Fruit fly (Drosophila melanogaster) whole organism, adult: ENCODE results near the gene Pi3K21B.

Experiments
- CG11617 ChIP-seq: fragments of 200-800 bp; sonication (Bioruptor generic); optimal IDR thresholded peaks from 2 replicates; lab custom pipeline; 2017; ENCODE audit warnings: mild to moderate bottlenecking, missing biosample characterization, missing genetic modification reagents, missing genetic modification characterization
- CG12768 ChIP-seq: fragments of 200-800 bp; sonication (Bioruptor generic); optimal IDR thresholded peaks from 2 replicates; lab custom pipeline; 2017; ENCODE audit warnings: missing biosample characterization, missing genetic modification characterization, mild to moderate bottlenecking, moderate library complexity, missing genetic modification reagents
- CG14711 ChIP-seq: fragments of 200-800 bp; sonication (Bioruptor generic); optimal IDR thresholded peaks from 2 replicates; lab custom pipeline; 2018; ENCODE audit warnings: missing biosample characterization, mild to moderate bottlenecking, missing genetic modification characterization, moderate library complexity
- CG1620 ChIP-seq: fragments of 200-800 bp; sonication (Bioruptor generic); optimal IDR thresholded peaks from 2 replicates; lab custom pipeline; 2016; ENCODE audit warnings: missing biosample characterization, missing genetic modification characterization
- CG33017 ChIP-seq: fragments of 200-800 bp; sonication (Bioruptor generic); optimal IDR thresholded peaks from 2 replicates; lab custom pipeline; 2018; ENCODE audit warnings: missing biosample characterization, mild to moderate bottlenecking, missing genetic modification characterization, moderate library complexity
- CG5204 ChIP-seq: fragments of 200-800 bp; sonication (Bioruptor generic); optimal IDR thresholded peaks from 2 replicates; lab custom pipeline; 2016; ENCODE audit warnings: missing biosample characterization, missing genetic modification characterization
- CG7045 ChIP-seq: fragments of 200-800 bp; sonication (Bioruptor generic); optimal IDR thresholded peaks from 2 replicates; lab custom pipeline; 2017; ENCODE audit warnings: missing biosample characterization, mild to moderate bottlenecking, missing genetic modification characterization
- CG7101 ChIP-seq: fragments of 200-800 bp; sonication (Bioruptor generic); optimal IDR thresholded peaks from 2 replicates; lab custom pipeline; 2018; ENCODE audit warnings: missing biosample characterization, mild to moderate bottlenecking, missing genetic modification characterization, moderate library complexity
- Clk ChIP-seq: fragments of 200-800 bp; sonication (Bioruptor generic); optimal IDR thresholded peaks from 2 replicates; lab custom pipeline; 2017; ENCODE audit warnings: missing biosample characterization, missing genetic modification characterization
- Crg-1 ChIP-seq: fragments of 200-800 bp; sonication (Bioruptor generic); optimal IDR thresholded peaks from 2 replicates; lab custom pipeline; 2016; ENCODE audit warnings: missing biosample characterization, missing genetic modification characterization
- Hr96 ChIP-seq: fragments of 200-800 bp; sonication (Bioruptor generic); optimal IDR thresholded peaks from 2 replicates; lab custom pipeline; 2016; ENCODE audit warnings: missing biosample characterization, missing genetic modification characterization
- Mnt ChIP-seq: fragments of 200-800 bp; sonication (Bioruptor generic); optimal IDR thresholded peaks from 2 replicates; lab custom pipeline; 2016; ENCODE audit warnings: missing biosample characterization, mild to moderate bottlenecking, missing genetic modification characterization
- bab1 ChIP-seq: fragments of 200-800 bp; sonication (Bioruptor generic); optimal IDR thresholded peaks from 3 replicates; lab custom pipeline; 2019; ENCODE audit warnings: missing biosample characterization, mild to moderate bottlenecking, missing genetic modification characterization, moderate library complexity
- cic ChIP-seq: fragments of 200-800 bp; sonication (Bioruptor generic); optimal IDR thresholded peaks from 2 replicates; lab custom pipeline; 2017; ENCODE audit warnings: missing biosample characterization, mild to moderate bottlenecking, missing genetic modification characterization, moderate library complexity
- cnc ChIP-seq, 2 experiments: fragments of >200 bp; optimal IDR thresholded peaks; 2 replicates each; lab custom pipeline; 2017
- kay ChIP-seq: fragments of 200-800 bp; sonication (Bioruptor generic); peaks from one replicate; lab custom pipeline; 2016; ENCODE audit warnings: missing biosample characterization, missing genetic modification characterization, borderline replicate concordance
- ovo ChIP-seq: fragments of 200-800 bp; sonication (Bioruptor generic); optimal IDR thresholded peaks from 2 replicates; lab custom pipeline; 2016; ENCODE audit warnings: missing biosample characterization, missing genetic modification characterization
- pad ChIP-seq: fragments of 200-800 bp; sonication (Bioruptor generic); optimal IDR thresholded peaks from 3 replicates; lab custom pipeline; 2017; ENCODE audit warnings: missing biosample characterization, missing genetic modification characterization, mild to moderate bottlenecking, moderate library complexity, missing genetic modification reagents
- tj ChIP-seq: fragments of 200-800 bp; sonication (Bioruptor generic); optimal IDR thresholded peaks from 3 replicates; lab custom pipeline; 2017; ENCODE audit warnings: missing biosample characterization, mild to moderate bottlenecking, missing genetic modification characterization, moderate library complexity
- toe ChIP-seq: fragments of 200-800 bp; sonication (Bioruptor generic); optimal IDR thresholded peaks from 2 replicates; lab custom pipeline; 2016; ENCODE audit warnings: missing biosample characterization, missing genetic modification characterization

The Pi3K21B gene

dm6 chr2L:278134-278533, 19.5 kb upstream of the Pi3K21B start, which contains the start of gene CG17078:
CG17078 (minus strand) TSS chr2L:278234.
- no peak for TF ChIP-seq cic (GFP tag; lab: Kevin White, UChicago)
- TF ChIP-seq CG7045 (GFP tag; lab: Kevin White, UChicago), result no peak
- TF ChIP-seq CG1620 (GFP tag; lab: Kevin White, UChicago), result no peak
- TF ChIP-seq tj, result no peak
- no peak for TF ChIP-seq Mnt (GFP tag; lab: Kevin White, UChicago)
- no peak for TF ChIP-seq CG14711 (tag; lab: Kevin White, UChicago)
- TF ChIP-seq CG5204 (GFP tag; lab: Kevin White, UChicago), result no peak
- no peak for TF ChIP-seq cnc (optimal IDR thresholded peaks at IDR 0.05; lab: Kevin White, UChicago)
- no peak for TF ChIP-seq kay (GFP tag; lab: Kevin White, UChicago)
- TF ChIP-seq Clk (GFP tag; lab: Kevin White, UChicago), result no peak
- no peak for TF ChIP-seq pad (GFP tag; lab: Kevin White, UChicago)
- TF ChIP-seq CG12768 (GFP tag; lab: Kevin White, UChicago), result no peak
- no peak for TF ChIP-seq CG33017 (tag; lab: Kevin White, UChicago)
- TF ChIP-seq Hr96, result no peak
- no peak for TF ChIP-seq CG11617 (GFP tag; lab: Kevin White, UChicago)
- TF ChIP-seq toe (GFP tag; lab: Kevin White, UChicago), result no peak
- TF ChIP-seq Crg-1 (GFP tag; lab: Kevin White, UChicago), result no peak

DNA sequence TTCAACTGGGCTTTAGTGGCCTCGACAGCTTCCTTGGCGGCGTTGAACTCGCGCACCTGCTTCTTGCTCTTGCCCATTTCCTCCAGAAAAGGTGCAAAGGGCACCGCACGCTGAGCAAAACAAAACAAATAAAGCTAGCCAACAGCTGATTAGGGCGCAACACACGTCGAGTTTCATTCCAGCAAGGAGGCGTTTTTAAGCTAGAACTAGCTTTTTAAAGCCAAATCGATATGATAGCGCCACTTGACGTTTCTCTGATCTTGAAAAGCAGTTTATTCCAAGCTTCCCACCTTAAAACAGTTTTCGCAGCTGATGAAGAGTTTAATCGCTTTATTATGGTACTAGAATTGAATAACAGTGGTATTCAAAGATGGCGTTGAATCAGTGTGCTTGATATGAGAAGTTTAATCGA, 14.6 kb upstream of the Pi3K21B start, which contains the start of gene CG11601:
Gene CG11601 (minus strand): TSS at position 199 of the 412 bp plus-strand sequence.
- TF ChIP-seq pad (GFP tag; lab: Kevin White, UChicago), result peak; percentile 19
- peak; percentile 88 for TF ChIP-seq bab1 (GFP tag; lab: Kevin White, UChicago)
- no peak for TF ChIP-seq toe (GFP tag; lab: Kevin White, UChicago)
- peak; percentile 78 for TF ChIP-seq CG12768 (GFP tag; lab: Kevin White, UChicago)
- peak; percentile 36 for TF ChIP-seq CG7101 (tag; lab: Kevin White, UChicago)
- TF ChIP-seq Hr96, result no peak
- TF ChIP-seq cnc (optimal IDR thresholded peaks at IDR 0.05; lab: Kevin White, UChicago), result no peak
- TF ChIP-seq CG11617 (GFP tag; lab: Kevin White, UChicago), result peak; percentile 60
- TF ChIP-seq CG7045 (GFP tag; lab: Kevin White, UChicago), result no peak
- peak; percentile 9 for TF ChIP-seq CG33017 (tag; lab: Kevin White, UChicago)
- peak; percentile 27 for TF ChIP-seq Mnt (GFP tag; lab: Kevin White, UChicago)
- TF ChIP-seq CG14711 (tag; lab: Kevin White, UChicago), result no peak
- peak; percentile 36 for TF ChIP-seq tj
- no peak for TF ChIP-seq CG1620 (GFP tag; lab: Kevin White, UChicago)
- TF ChIP-seq ovo (GFP tag; lab: Kevin White, UChicago), result peak; percentile 46
- no peak for TF ChIP-seq kay (GFP tag; lab: Kevin White, UChicago)
- peak; percentile 25 for TF ChIP-seq cic (GFP tag; lab: Kevin White, UChicago)
- peak; percentile 50 for TF ChIP-seq Crg-1 (GFP tag; lab: Kevin White, UChicago)

DNA sequence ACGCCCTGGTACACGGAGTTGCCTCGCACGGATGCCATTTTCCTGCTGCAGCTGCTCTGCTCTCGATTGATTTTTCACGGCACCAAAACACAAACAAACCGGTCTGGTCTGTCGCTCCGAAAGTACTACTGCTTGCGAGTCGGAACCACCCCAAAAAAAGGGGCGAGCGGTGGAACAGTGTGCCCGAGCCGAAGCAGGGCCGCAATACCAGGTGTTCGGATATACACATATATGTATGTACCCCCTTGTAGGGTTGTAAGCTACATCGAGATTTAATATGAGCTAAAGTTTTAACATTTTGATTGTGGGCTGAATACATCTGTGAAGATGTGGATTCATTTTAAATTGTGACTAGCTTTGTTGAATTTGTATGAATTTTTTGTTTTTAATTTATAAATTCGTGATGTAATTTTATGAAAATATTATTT, 12.1 kb upstream of the Pi3K21B start:
- TF ChIP-seq CG12768 (GFP tag; lab: Kevin White, UChicago) (peak; percentile 51), CG14711 (tag; lab: Kevin White, UChicago) (peak; percentile 90), CG7045 (GFP tag; lab: Kevin White, UChicago) (peak; percentile 23), Crg-1 (GFP tag; lab: Kevin White, UChicago) (no peak), bab1 (GFP tag; lab: Kevin White, UChicago) (peak; percentile 39), CG7101 (tag; lab: Kevin White, UChicago) (peak; percentile 57), kay (GFP tag; lab: Kevin White, UChicago) (no peak), CG33017 (tag; lab: Kevin White, UChicago) (peak; percentile 62), pad (GFP tag; lab: Kevin White, UChicago) (peak; percentile 49)

DNA sequence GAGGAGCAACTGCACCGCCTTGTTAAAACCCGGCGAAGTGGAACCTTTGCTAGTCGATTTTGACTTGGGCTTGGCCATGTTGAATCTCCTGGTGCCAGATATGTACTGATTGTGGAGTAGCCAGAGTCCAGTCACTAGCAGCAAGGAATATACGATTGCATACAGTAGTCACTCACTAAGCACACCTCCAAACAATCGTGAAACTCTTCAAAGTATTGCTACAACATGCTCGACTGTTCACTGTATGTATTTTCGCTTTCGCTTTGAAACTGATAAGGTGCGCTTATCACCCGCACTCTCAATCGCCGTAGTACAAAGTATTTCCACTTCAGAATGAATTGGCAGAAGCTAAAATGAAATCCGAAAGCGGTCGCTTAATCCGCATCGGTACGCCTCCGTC, 11.3 kb upstream of the Pi3K21B start:
- TF ChIP-seq tj, result peak; percentile 47
- TF ChIP-seq toe (GFP tag; lab: Kevin White, UChicago), result no peak
- peak; percentile 83 for TF ChIP-seq Mnt (GFP tag; lab: Kevin White, UChicago)
- TF ChIP-seq CG11617 (GFP tag; lab: Kevin White, UChicago), result peak; percentile 76
- no peak for TF ChIP-seq kay (GFP tag; lab: Kevin White, UChicago)
- TF ChIP-seq CG7101 (tag; lab: Kevin White, UChicago), result peak; percentile 85
- TF ChIP-seq Crg-1 (GFP tag; lab: Kevin White, UChicago), result peak; percentile 51
- no peak for TF ChIP-seq CG5204 (GFP tag; lab: Kevin White, UChicago)
- TF ChIP-seq CG14711 (tag; lab: Kevin White, UChicago), result peak; percentile 60
- TF ChIP-seq Hr96, result no peak
- TF ChIP-seq CG1620 (GFP tag; lab: Kevin White, UChicago), result peak; percentile 52
- peak; percentile 76 for TF ChIP-seq CG7045 (GFP tag; lab: Kevin White, UChicago)
- no peak for TF ChIP-seq cnc (optimal IDR thresholded peaks at IDR 0.05; lab: Kevin White, UChicago)
- TF ChIP-seq CG12768 (GFP tag; lab: Kevin White, UChicago), result peak; percentile 90
- peak; percentile 40 for TF ChIP-seq ovo (GFP tag; lab: Kevin White, UChicago)
- peak; percentile 64 for TF ChIP-seq pad (GFP tag; lab: Kevin White, UChicago)
- no peak for TF ChIP-seq bab1 (GFP tag; lab: Kevin White, UChicago)
- peak; percentile 88 for TF ChIP-seq CG33017 (tag; lab: Kevin White, UChicago)
- TF ChIP-seq Clk (GFP tag; lab: Kevin White, UChicago), result peak; percentile 65
- TF ChIP-seq cic (GFP tag; lab: Kevin White, UChicago), result peak; percentile 98

DNA sequence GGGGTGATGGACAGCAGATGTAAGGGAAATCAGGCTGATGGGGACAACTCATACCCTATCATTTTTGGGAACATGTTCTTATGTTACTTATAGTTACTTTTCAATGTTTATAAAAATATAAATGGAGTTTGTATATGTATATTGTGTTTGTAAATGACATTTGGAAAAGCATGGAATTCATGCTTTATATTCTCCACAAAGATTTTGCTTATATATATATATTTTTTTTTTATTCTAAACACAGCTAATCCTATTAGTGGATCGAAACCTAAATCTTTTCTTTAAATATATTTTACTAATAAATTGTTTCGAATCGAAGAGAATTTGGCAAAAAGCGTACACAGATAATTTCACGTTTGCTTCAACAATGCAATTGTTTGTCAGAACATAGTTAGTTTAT, 8.6 kb upstream of the Pi3K21B start, which contains the start of gene Amnionless:
Gene Amnionless (minus strand): TSS at position 101 of the 400 bp plus-strand sequence.
- TF ChIP-seq bab1 (GFP tag; lab: Kevin White, UChicago), result no peak
- no peak for TF ChIP-seq ovo (GFP tag; lab: Kevin White, UChicago)
- no peak for TF ChIP-seq CG33017 (tag; lab: Kevin White, UChicago)
